Fruit fly (Drosophila melanogaster) whole organism, embryonic: ENCODE measurements around the gene CG11267.

Experiments
- B-H2 ChIP-seq: fragments of 200-800 bp; sonication (Bioruptor generic); optimal IDR thresholded peaks from 2 replicates; lab custom pipeline; 2018; ENCODE audit warnings: missing biosample characterization, mild to moderate bottlenecking, missing genetic modification characterization
- CG11456 ChIP-seq: fragments of 200-800 bp; sonication (Bioruptor generic); IDR thresholded peaks from 3 replicates; pipeline ENCODE4 v1.3.6; 2022; ENCODE audit warnings: missing biosample characterization, missing genetic modification characterization
- CG12236 ChIP-seq: fragments of 200-800 bp; sonication (Bioruptor generic); optimal IDR thresholded peaks from 2 replicates; lab custom pipeline; 2016; ENCODE audit warnings: missing biosample characterization, missing genetic modification characterization
- CG15011 ChIP-seq: fragments of 200-800 bp; sonication (Bioruptor generic); optimal IDR thresholded peaks from 3 replicates; lab custom pipeline; 2018; ENCODE audit warnings: missing biosample characterization, mild to moderate bottlenecking, missing genetic modification characterization
- CG15514 ChIP-seq: fragments of 200-800 bp; sonication (Bioruptor generic); optimal IDR thresholded peaks from 3 replicates; lab custom pipeline; 2017; ENCODE audit warnings: missing biosample characterization, missing genetic modification characterization, mild to moderate bottlenecking, moderate library complexity, missing genetic modification reagents
- CG17186 ChIP-seq: fragments of 200-800 bp; sonication (Bioruptor generic); optimal IDR thresholded peaks from 3 replicates; lab custom pipeline; 2017; ENCODE audit warnings: missing biosample characterization, missing genetic modification reagents, missing genetic modification characterization
- CG17829 ChIP-seq: fragments of 200-800 bp; optimal IDR thresholded peaks from 2 replicates; lab custom pipeline; 2019; ENCODE audit warnings: missing biosample characterization, mild to moderate bottlenecking, missing genetic modification characterization, moderate library complexity
- CG3726 ChIP-seq: fragments of 200-800 bp; sonication (Bioruptor generic); IDR thresholded peaks from 3 replicates; pipeline ENCODE4, ENCODE4 v1.3.6; 2022; ENCODE audit warnings: missing biosample characterization, missing genetic modification characterization
- CG4282 ChIP-seq: fragments of 200-800 bp; sonication (Bioruptor generic); optimal IDR thresholded peaks from 2 replicates; lab custom pipeline; 2016; ENCODE audit warnings: missing biosample characterization, missing genetic modification characterization
- CG4360 ChIP-seq: fragments of 200-800 bp; sonication (Bioruptor generic); IDR thresholded peaks from 2 replicates; pipeline ENCODE4 v1.3.6; 2022; ENCODE audit warnings: missing biosample characterization, missing genetic modification characterization
- CG4820 ChIP-seq: fragments of 200-800 bp; sonication (Bioruptor generic); optimal IDR thresholded peaks from 3 replicates; lab custom pipeline; 2016; ENCODE audit warnings: missing biosample characterization, missing genetic modification characterization
- CG7745 ChIP-seq: fragments of 200-800 bp; sonication (Bioruptor generic); optimal IDR thresholded peaks from 2 replicates; lab custom pipeline; 2018; ENCODE audit warnings: missing biosample characterization, mild to moderate bottlenecking, missing genetic modification characterization, moderate library complexity
- CG7987 ChIP-seq: fragments of 200-800 bp; sonication (Bioruptor generic); optimal IDR thresholded peaks from 2 replicates; lab custom pipeline; 2018; ENCODE audit warnings: missing biosample characterization, mild to moderate bottlenecking, missing genetic modification characterization, moderate library complexity
- CG8359 ChIP-seq: fragments of 200-800 bp; sonication (Bioruptor generic); optimal IDR thresholded peaks from 2 replicates; lab custom pipeline; 2017; ENCODE audit warnings: missing biosample characterization, mild to moderate bottlenecking, missing genetic modification characterization, borderline replicate concordance
- CrebB ChIP-seq: fragments of 200-800 bp; sonication (Bioruptor generic); optimal IDR thresholded peaks from 3 replicates; lab custom pipeline; 2018; ENCODE audit warnings: missing biosample characterization, mild to moderate bottlenecking, missing genetic modification characterization
- D19A ChIP-seq: fragments of 200-800 bp; optimal IDR thresholded peaks from 3 replicates; lab custom pipeline; 2019; ENCODE audit warnings: missing biosample characterization, mild to moderate bottlenecking, missing genetic modification characterization, moderate library complexity
- Dek ChIP-seq: fragments of 200-800 bp; sonication (Bioruptor generic); optimal IDR thresholded peaks from 3 replicates; lab custom pipeline; 2019; ENCODE audit warnings: missing biosample characterization, mild to moderate bottlenecking, missing genetic modification characterization, moderate library complexity
- Dll ChIP-seq: fragments of 200-800 bp; sonication (Bioruptor generic); IDR thresholded peaks from 4 replicates; pipeline ENCODE4 v1.3.6; 2022; ENCODE audit warnings: missing biosample characterization, missing genetic modification characterization; ENCODE audit not compliant: partially characterized antibody
- Dref ChIP-seq: fragments of 200-800 bp; sonication (Bioruptor generic); IDR thresholded peaks from 2 replicates; pipeline ENCODE4 v1.3.6; 2022; ENCODE audit warnings: missing biosample characterization, missing genetic modification characterization
- Drgx ChIP-seq: fragments of 200-800 bp; sonication (Bioruptor generic); IDR thresholded peaks from 2 replicates; pipeline ENCODE4 v1.3.6; 2022; ENCODE audit warnings: missing biosample characterization, missing genetic modification characterization
- E2f2 ChIP-seq: fragments of 200-800 bp; sonication (Bioruptor generic); IDR thresholded peaks from 2 replicates; pipeline ENCODE4 v1.3.6; 2022; ENCODE audit warnings: missing biosample characterization, missing genetic modification characterization
- Gug ChIP-seq: fragments of 200-800 bp; sonication (Bioruptor generic); IDR thresholded peaks from 4 replicates; pipeline ENCODE4 v1.3.6; 2022; ENCODE audit warnings: missing biosample characterization, missing genetic modification characterization
- Lim3 ChIP-seq: fragments of 200-800 bp; sonication (Bioruptor generic); IDR thresholded peaks from 2 replicates; pipeline ENCODE4 v1.3.6; 2022; ENCODE audit warnings: missing biosample characterization, missing genetic modification characterization
- Optix ChIP-seq: fragments of 200-800 bp; sonication (Bioruptor generic); IDR thresholded peaks from 3 replicates; pipeline ENCODE4 v1.3.6; 2022; ENCODE audit warnings: missing biosample characterization, missing genetic modification characterization
- bbx ChIP-seq: fragments of 200-800 bp; sonication (Bioruptor generic); IDR thresholded peaks from 2 replicates; pipeline ENCODE4 v1.3.6; 2022; ENCODE audit warnings: missing biosample characterization, missing genetic modification characterization; ENCODE audit not compliant: partially characterized antibody
- bigmax ChIP-seq: fragments of 200-800 bp; sonication (Bioruptor generic); optimal IDR thresholded peaks from 2 replicates; lab custom pipeline; 2018; ENCODE audit warnings: missing biosample characterization, mild to moderate bottlenecking, missing genetic modification characterization
- crp ChIP-seq, 2 experiments: fragments of 200-800 bp; sonication (Bioruptor generic); optimal IDR thresholded peaks; 2 replicates in 1 of 2; 3 replicates in 1 of 2; lab custom pipeline; 2017; ENCODE audit warnings: missing biosample characterization in 2 of 2, missing genetic modification characterization in 2 of 2, mild to moderate bottlenecking in 1 of 2, moderate library complexity in 1 of 2
- dpn ChIP-seq, 2 experiments: fragments of 200-800 bp; sonication (Bioruptor generic); optimal IDR thresholded peaks; 3 replicates each; lab custom pipeline; 2016; ENCODE audit warnings: missing biosample characterization in 2 of 2, missing genetic modification characterization in 2 of 2
- her ChIP-seq: fragments of 200-800 bp; sonication (Bioruptor generic); optimal IDR thresholded peaks from 2 replicates; lab custom pipeline; 2016; ENCODE audit warnings: missing biosample characterization, missing genetic modification characterization
- kni ChIP-seq: fragments of 200-800 bp; sonication (Bioruptor generic); optimal IDR thresholded peaks from 3 replicates; lab custom pipeline; 2017; ENCODE audit warnings: mild to moderate bottlenecking, missing biosample characterization, missing genetic modification reagents, missing genetic modification characterization
- pan ChIP-seq, 4 experiments: fragments of >200 bp in 3 of 4; fragments of 200-800 bp in 1 of 4; sonication (Bioruptor generic) in 1 of 4; optimal IDR thresholded peaks in 3 of 4; IDR thresholded peaks in 1 of 4; 2 replicates each; pipeline versions ENCODE4 v1.3.6 to Lab custom; 2017 to 2022; ENCODE audit warnings: missing biosample characterization in 2 of 4, missing genetic modification characterization in 2 of 4, mixed read lengths in 1 of 4
- salm ChIP-seq: fragments of 200-800 bp; sonication (Bioruptor generic); optimal IDR thresholded peaks from 2 replicates; lab custom pipeline; 2018; ENCODE audit warnings: missing biosample characterization, mild to moderate bottlenecking, missing genetic modification characterization
- sc ChIP-seq, 3 experiments: fragments of >200 bp in 2 of 3; fragments of 200-800 bp in 1 of 3; sonication (Bioruptor generic) in 1 of 3; optimal IDR thresholded peaks; 2 replicates in 2 of 3; 3 replicates in 1 of 3; lab custom pipeline; 2017; ENCODE audit warnings: mild to moderate bottlenecking in 1 of 3, missing biosample characterization in 1 of 3, missing genetic modification characterization in 1 of 3, missing genetic modification reagents in 1 of 3
- sd ChIP-seq: fragments of 200-800 bp; sonication (Bioruptor generic); optimal IDR thresholded peaks from 3 replicates; lab custom pipeline; 2018; ENCODE audit warnings: missing biosample characterization, mild to moderate bottlenecking, missing genetic modification characterization, moderate library complexity
- seq ChIP-seq: fragments of 200-800 bp; sonication (Bioruptor generic); IDR thresholded peaks from 2 replicates; pipeline ENCODE4 v1.3.6; 2022; ENCODE audit warnings: missing biosample characterization, missing genetic modification characterization
- sqz ChIP-seq: fragments of 200-800 bp; sonication (Bioruptor generic); optimal IDR thresholded peaks from 3 replicates; lab custom pipeline; 2018; ENCODE audit warnings: missing biosample characterization, mild to moderate bottlenecking, missing genetic modification characterization
- ssp ChIP-seq: fragments of 200-800 bp; sonication (Bioruptor generic); IDR thresholded peaks from 2 replicates; pipeline ENCODE4 v1.3.6; 2022; ENCODE audit warnings: missing biosample characterization, missing genetic modification characterization
- stwl ChIP-seq: fragments of 200-800 bp; sonication (Bioruptor generic); optimal IDR thresholded peaks from 3 replicates; lab custom pipeline; 2018; ENCODE audit warnings: missing biosample characterization, mild to moderate bottlenecking, missing genetic modification characterization, moderate library complexity
- tll ChIP-seq, 2 experiments: fragments of 200-800 bp in 1 of 2; fragments of >200 bp in 1 of 2; sonication (Bioruptor generic) in 1 of 2; optimal IDR thresholded peaks; 2 replicates each; lab custom pipeline; 2017 to 2019; ENCODE audit warnings: missing biosample characterization in 2 of 2, missing genetic modification characterization in 2 of 2, mild to moderate bottlenecking in 1 of 2, moderate library complexity in 1 of 2
- toy ChIP-seq: fragments of 200-800 bp; sonication (Bioruptor generic); IDR thresholded peaks from 2 replicates; pipeline ENCODE4 v1.3.6; 2022; ENCODE audit warnings: missing biosample characterization, missing genetic modification characterization
- trem ChIP-seq: fragments of 200-800 bp; optimal IDR thresholded peaks from 3 replicates; lab custom pipeline; 2019; ENCODE audit warnings: missing biosample characterization, mild to moderate bottlenecking, missing genetic modification characterization, moderate library complexity
- wek ChIP-seq: fragments of 200-800 bp; sonication (Bioruptor generic); optimal IDR thresholded peaks from 3 replicates; lab custom pipeline; 2018; ENCODE audit warnings: missing biosample characterization, mild to moderate bottlenecking, missing genetic modification characterization, moderate library complexity
- wor ChIP-seq: fragments of 200-800 bp; sonication (Bioruptor generic); IDR thresholded peaks from 2 replicates; pipeline ENCODE4 v1.3.6; 2022; ENCODE audit warnings: missing biosample characterization, missing genetic modification characterization
- zfh2 ChIP-seq: fragments of 200-800 bp; sonication (Bioruptor generic); optimal IDR thresholded peaks from 2 replicates; lab custom pipeline; 2016; ENCODE audit warnings: missing biosample characterization, missing genetic modification characterization

The CG11267 gene

DNA sequence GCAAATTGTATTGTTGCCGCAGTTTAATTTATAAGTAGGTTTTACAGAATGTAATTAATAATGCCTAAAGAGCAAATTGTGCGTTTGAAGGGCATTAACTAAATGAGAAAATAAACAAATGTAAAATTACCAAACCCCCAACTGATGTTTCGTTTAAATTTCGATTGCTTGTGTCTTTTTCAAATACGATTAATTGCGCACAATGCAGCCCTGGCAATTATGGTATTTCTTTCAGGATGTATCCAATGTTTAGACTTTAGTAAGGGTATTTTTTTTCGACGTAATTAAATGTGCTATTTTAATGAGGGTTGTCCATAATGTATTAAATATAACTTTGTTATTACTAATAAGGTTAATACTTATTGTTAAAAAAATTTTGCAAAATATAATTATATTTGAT, 25.0 kb downstream of the CG11267 start (continued):
- 0 out of 4 replicates have a peak, but pooled peaks have one; percentile 11 for TF ChIP-seq Dll
- no peak for TF ChIP-seq salm (tag; lab: Kevin White, UChicago)
- TF ChIP-seq bbx (GFP tag; lab: Robert Waterston, UW) = peak; percentile 18; the same call in 1 of the 2 replicates
- no peak for TF ChIP-seq crp (GFP tag; optimal IDR thresholded peaks at IDR 0.05; lab: Kevin White, UChicago)
- no peak for TF ChIP-seq CG4282 (GFP tag; lab: Kevin White, UChicago)
- TF ChIP-seq B-H2 (GFP tag; lab: Kevin White, UChicago) = no peak
- no peak for TF ChIP-seq sd (tag; lab: Kevin White, UChicago)
- TF ChIP-seq Lim3 (GFP tag; lab: Robert Waterston, UW) = no peak
- no peak for TF ChIP-seq sqz
- TF ChIP-seq CG17829 (tag; lab: Kevin White, UChicago) = no peak
- TF ChIP-seq CG8359 (GFP tag; lab: Kevin White, UChicago) = no peak
- TF ChIP-seq CG17186 (GFP tag; lab: Kevin White, UChicago) = no peak
- TF ChIP-seq Drgx (GFP tag; lab: Robert Waterston, UW) = no peak
- TF ChIP-seq Dek (tag; lab: Kevin White, UChicago) = no peak
- TF ChIP-seq CG7745 (tag; lab: Kevin White, UChicago) = no peak
- no peak for TF ChIP-seq Gug (GFP tag; lab: Robert Waterston, UW)
- no peak for TF ChIP-seq sc (optimal IDR thresholded peaks at IDR 0.05; lab: Kevin White, UChicago)
- TF ChIP-seq sc (GFP tag; optimal IDR thresholded peaks at IDR 0.05; lab: Kevin White, UChicago) = no peak
- no peak for TF ChIP-seq CG3726
- no peak for TF ChIP-seq her
- TF ChIP-seq trem (tag; lab: Kevin White, UChicago) = peak; percentile 25
- TF ChIP-seq kni (GFP tag; lab: Kevin White, UChicago) = no peak
- peak; percentile 9 for TF ChIP-seq CG15514 (GFP tag; lab: Kevin White, UChicago)
- no peak for TF ChIP-seq zfh2 (GFP tag; lab: Kevin White, UChicago)
- no peak for TF ChIP-seq CG11456
- no peak for TF ChIP-seq pan (optimal IDR thresholded peaks at IDR 0.05; lab: Kevin White, UChicago)
- no peak for TF ChIP-seq pan (GFP tag; optimal IDR thresholded peaks at IDR 0.05 in 1 of 2, IDR thresholded peaks at IDR 0.05 in 1 of 2)
- TF ChIP-seq CG4820 (GFP tag; lab: Kevin White, UChicago) = no peak
- TF ChIP-seq CG4360 (GFP tag; lab: Robert Waterston, UW) = no peak
- no peak for TF ChIP-seq dpn (GFP tag; optimal IDR thresholded peaks at IDR 0.05; lab: Kevin White, UChicago)
- no peak for TF ChIP-seq tll (GFP tag; optimal IDR thresholded peaks at IDR 0.05; lab: Kevin White, UChicago)
- peak; percentile 47 for TF ChIP-seq stwl (tag; lab: Kevin White, UChicago)
- peak; percentile 94 for TF ChIP-seq wek (GFP tag; lab: Kevin White, UChicago)
- TF ChIP-seq toy (GFP tag; lab: Robert Waterston, UW) = no peak
- no peak for TF ChIP-seq CG7987 (GFP tag; lab: Kevin White, UChicago)
- peak; percentile 93 for TF ChIP-seq E2f2 (GFP tag; lab: Robert Waterston, UW)
- TF ChIP-seq wor (GFP tag; lab: Robert Waterston, UW) = no peak
- no peak for TF ChIP-seq bigmax
- TF ChIP-seq D19A (tag; lab: Kevin White, UChicago) = peak; percentile 62
- TF ChIP-seq CG15011 (GFP tag; lab: Kevin White, UChicago) = no peak
- TF ChIP-seq Optix = no peak
- 0 out of 2 replicates have a peak, but pooled peaks have one; percentile 5 for TF ChIP-seq ssp (GFP tag; lab: Robert Waterston, UW)
- no peak for TF ChIP-seq seq
- TF ChIP-seq CG12236 = no peak
- TF ChIP-seq CrebB = no peak
- peak; percentile 76 for TF ChIP-seq Dref (GFP tag; lab: Robert Waterston, UW)
